Worm (Caenorhabditis elegans): Measurements from ENCODE around the gene F28H7.3.

- TF ChIP-seq ama-1 (optimal IDR thresholded peaks at IDR 0.05) (no peak), nhr-11 (tag; optimal IDR thresholded peaks at IDR 0.05) (no peak), nhr-237 (tag; optimal IDR thresholded peaks at IDR 0.05) (no peak), nhr-23 (tag; optimal IDR thresholded peaks at IDR 0.05) (peak; percentile 35), ceh-82 (tag; optimal IDR thresholded peaks at IDR 0.05) (no peak)
Observed at ce11 chrV:10711829-10712607, 38.6 kb downstream of the F28H7.3 start.

Data from whole organism, L3 larva.